Fruit fly (Drosophila melanogaster): ENCODE measurements around the gene Tcs5.

DNA sequence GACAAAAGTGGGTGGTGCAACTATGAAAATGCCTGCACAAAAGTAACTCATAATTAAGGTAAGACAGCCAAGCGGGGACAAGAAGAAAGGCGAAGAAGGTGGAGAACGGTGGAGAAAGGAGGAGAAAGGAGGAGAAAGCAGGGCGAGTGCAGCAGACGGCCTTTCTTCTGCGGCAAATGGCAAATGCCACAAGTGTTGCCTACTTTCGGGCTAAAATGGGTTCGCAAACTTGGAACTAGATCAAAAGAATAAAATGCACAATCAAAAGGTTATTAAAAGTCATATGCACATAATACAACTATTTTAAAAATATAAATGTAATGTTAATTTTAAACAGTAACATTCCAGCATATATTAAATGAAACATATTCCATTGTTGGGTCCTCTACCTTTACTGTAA is 37.1 kb downstream of the Tcs5 start:
- TF ChIP-seq D1 (tag; optimal IDR thresholded peaks at IDR 0.05) (no peak), Pif1B (GFP tag; optimal IDR thresholded peaks at IDR 0.05) (no peak), Pif1A (GFP tag; optimal IDR thresholded peaks at IDR 0.05) (no peak), Snoo (tag; optimal IDR thresholded peaks at IDR 0.05) (no peak), CG17806 (tag; optimal IDR thresholded peaks at IDR 0.05) (no peak)

Data from whole organism, pupa.